Worm (Caenorhabditis elegans): ENCODE results near the gene str-236.

DNA sequence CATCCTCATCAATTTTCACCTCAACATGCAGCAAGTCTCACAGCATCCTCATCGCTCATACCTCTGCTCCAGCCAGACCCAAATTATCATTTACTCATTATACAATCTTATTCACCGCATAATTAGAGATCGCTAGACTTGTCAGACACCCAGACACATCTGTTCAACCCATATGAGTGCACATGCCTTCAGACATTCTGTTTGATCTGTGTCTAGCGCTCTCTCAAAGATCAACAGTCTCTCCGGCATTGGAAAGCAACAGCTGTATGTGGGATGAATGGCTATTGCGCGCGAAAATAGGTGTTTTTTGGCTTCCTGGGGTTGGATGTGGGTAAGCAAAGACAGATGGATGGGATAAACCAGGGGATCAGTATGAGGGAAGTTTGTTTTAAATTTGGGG, 44.7 kb upstream of the str-236 start:
- TF ChIP-seq nfya-1 (tag; optimal IDR thresholded peaks at IDR 0.05; ENCODE audit: insufficient read depth) (no peak), ceh-82 (tag; optimal IDR thresholded peaks at IDR 0.05) (no peak), sea-2 (GFP tag; optimal IDR thresholded peaks at IDR 0.05) (no peak), jun-1 (tag; optimal IDR thresholded peaks at IDR 0.05) (no peak), elt-2 (tag; optimal IDR thresholded peaks at IDR 0.05) (no peak), snpc-4 (tag; optimal IDR thresholded peaks at IDR 0.05) (no peak), ZK546.5 (tag; optimal IDR thresholded peaks at IDR 0.05) (no peak), mdl-1 (tag; optimal IDR thresholded peaks at IDR 0.05) (no peak), nhr-12 (tag; optimal IDR thresholded peaks at IDR 0.05) (no peak), fos-1 (tag; optimal IDR thresholded peaks at IDR 0.05) (no peak), unc-62 (GFP tag; optimal IDR thresholded peaks at IDR 0.05) (no peak), ama-1 (optimal IDR thresholded peaks at IDR 0.05) (no peak), nhr-237 (tag; optimal IDR thresholded peaks at IDR 0.05) (no peak), fkh-10 (GFP tag; optimal IDR thresholded peaks at IDR 0.05) (no peak)

Measured in whole organism, L3 larva.